Worm (Caenorhabditis elegans) whole organism, mixed stage, embryonic: ENCODE data around the gene W02A2.12.

Experiments
- ceh-39 ChIP-seq: fragments of 150-350 bp; optimal IDR thresholded peaks from 2 replicates; lab custom pipeline; 2014; ENCODE audit warnings: missing biosample characterization, missing genetic modification characterization
- unc-62 ChIP-seq: fragments of 150-350 bp; optimal IDR thresholded peaks from 2 replicates; lab custom pipeline; 2014; ENCODE audit warnings: missing biosample characterization, missing genetic modification reagents, missing genetic modification characterization

- no peak for TF ChIP-seq ceh-39 (tag; lab: Kevin White, UChicago)
- TF ChIP-seq unc-62 (GFP tag; lab: Kevin White, UChicago): no peak
Observed at ce11 chrIV:13331285-13331684, 17.3 kb downstream of the W02A2.12 start, which contains the start of gene pqn-74.
